Fruit fly (Drosophila melanogaster) S2 (cell line): ENCODE data around the gene Mipp1.

ENCODE experiments used
- CG8478 ChIP-seq: fragments of >200 bp; optimal IDR thresholded peaks from 2 replicates; lab custom pipeline; 2018
- CTCF ChIP-seq, 2 experiments: fragments of >200 bp; optimal IDR thresholded peaks; 2 replicates each; lab custom pipeline; 2018

DNA sequence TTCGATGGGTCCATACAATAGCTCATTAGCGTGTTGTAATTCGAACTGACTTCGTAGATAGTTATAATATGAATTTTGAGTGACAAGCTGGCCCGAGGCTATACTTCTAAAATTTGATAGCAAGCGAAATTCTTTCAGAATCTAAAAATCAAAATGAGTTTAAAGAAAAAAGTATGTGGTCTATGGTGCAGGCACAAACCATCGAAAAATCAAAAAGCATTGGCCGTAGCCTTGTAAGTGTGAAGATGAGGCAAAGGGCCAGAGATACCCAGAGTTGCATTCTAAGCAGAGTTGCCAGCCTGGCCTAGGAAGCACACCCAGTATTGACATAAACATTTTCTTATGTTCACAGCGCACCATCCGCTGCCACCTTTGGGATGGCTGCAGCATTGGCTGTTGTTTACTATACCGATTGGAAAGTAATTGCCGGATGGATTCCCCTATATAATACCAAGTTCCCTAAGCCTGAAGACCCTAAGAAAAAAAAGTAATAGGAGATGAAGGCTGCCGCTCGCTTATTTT is 6.4 kb downstream of the Mipp1 start, which contains the start of gene UQCR-6.4L:
- no peak for TF ChIP-seq CG8478 (lab: Kevin White, UChicago)
- no peak for TF ChIP-seq CTCF (optimal IDR thresholded peaks at IDR 0.05; lab: Kevin White, UChicago)
